Fruit fly (Drosophila melanogaster) whole organism, wandering third instar larva: ENCODE measurements around the gene Glyp.

Source experiments
- Abd-B ChIP-seq: fragments of >200 bp; optimal IDR thresholded peaks from 2 replicates; lab custom pipeline; 2017; ENCODE audit warnings: missing biosample characterization, missing genetic modification characterization
- CG32264 ChIP-seq: fragments of 200-800 bp; sonication (Bioruptor generic); optimal IDR thresholded peaks from 2 replicates; lab custom pipeline; 2016; ENCODE audit warnings: missing biosample characterization, missing genetic modification characterization
- CG9705 ChIP-seq: fragments of 200-800 bp; sonication (Bioruptor generic); optimal IDR thresholded peaks from 2 replicates; lab custom pipeline; 2018; ENCODE audit warnings: missing biosample characterization, mild to moderate bottlenecking, missing genetic modification characterization
- CrebA ChIP-seq: fragments of 200-800 bp; sonication (Bioruptor generic); optimal IDR thresholded peaks from 2 replicates; lab custom pipeline; 2016; ENCODE audit warnings: missing biosample characterization, mild to moderate bottlenecking, missing genetic modification characterization, borderline replicate concordance
- Dfd ChIP-seq: fragments of >200 bp; optimal IDR thresholded peaks from 2 replicates; lab custom pipeline; 2017; ENCODE audit warnings: missing biosample characterization, missing genetic modification characterization
- Dif ChIP-seq: fragments of 200-275, 200-300 bp; sonication (Bioruptor generic); optimal IDR thresholded peaks from 2 replicates; lab custom pipeline; 2018; ENCODE audit warnings: missing biosample characterization, missing genetic modification characterization; ENCODE audit not compliant: partially characterized antibody
- GATAd ChIP-seq: sonication (Bioruptor generic); optimal IDR thresholded peaks from 2 replicates; lab custom pipeline; 2016; ENCODE audit warnings: missing biosample characterization, missing genetic modification characterization
- HLH106 ChIP-seq: fragments of 200-800 bp; optimal IDR thresholded peaks from 3 replicates; lab custom pipeline; 2019; ENCODE audit warnings: missing biosample characterization, mild to moderate bottlenecking, missing genetic modification characterization, moderate library complexity
- Hnf4 ChIP-seq: fragments of 200-800 bp; sonication (Bioruptor generic); optimal IDR thresholded peaks from 2 replicates; lab custom pipeline; 2016; ENCODE audit warnings: missing biosample characterization, mild to moderate bottlenecking, missing genetic modification characterization
- Hr78 ChIP-seq: fragments of >200 bp; optimal IDR thresholded peaks from 2 replicates; lab custom pipeline; 2017; ENCODE audit warnings: missing biosample characterization, missing genetic modification characterization
- Hr83 ChIP-seq: fragments of 200-300 bp; sonication (Bioruptor generic); optimal IDR thresholded peaks from 2 replicates; lab custom pipeline; 2016; ENCODE audit warnings: missing biosample characterization, mild to moderate bottlenecking, missing genetic modification characterization, moderate library complexity; ENCODE audit not compliant: poor library complexity, severe bottlenecking
- Jra ChIP-seq: sonication (Bioruptor generic); optimal IDR thresholded peaks from 2 replicates; lab custom pipeline; 2016; ENCODE audit warnings: missing biosample characterization, missing genetic modification characterization
- Mio ChIP-seq: sonication (Bioruptor generic); optimal IDR thresholded peaks from 2 replicates; lab custom pipeline; 2016; ENCODE audit warnings: missing biosample characterization, missing genetic modification characterization
- Myc ChIP-seq: fragments of >200 bp; optimal IDR thresholded peaks from 2 replicates; lab custom pipeline; 2017
- N ChIP-seq: fragments of >200 bp; optimal IDR thresholded peaks from 2 replicates; lab custom pipeline; 2018; ENCODE audit warnings: missing biosample characterization, missing external identifiers, missing genetic modification characterization
- OdsH ChIP-seq: fragments of 200-800 bp; sonication (Bioruptor generic); optimal IDR thresholded peaks from 2 replicates; lab custom pipeline; 2016; ENCODE audit warnings: missing biosample characterization, mild to moderate bottlenecking, missing genetic modification characterization
- Rel ChIP-seq, 2 experiments: fragments of 200-800 bp; sonication (Bioruptor generic) in 1 of 2; optimal IDR thresholded peaks; 2 replicates in 1 of 2; 3 replicates in 1 of 2; lab custom pipeline; 2016 to 2019; ENCODE audit warnings: mild to moderate bottlenecking in 2 of 2, missing biosample characterization in 2 of 2, missing genetic modification characterization in 2 of 2, moderate library complexity in 1 of 2
- Sp1 ChIP-seq: fragments of 200-800 bp; sonication (Bioruptor generic); optimal IDR thresholded peaks from 3 replicates; lab custom pipeline; 2019; ENCODE audit warnings: missing biosample characterization, mild to moderate bottlenecking, missing genetic modification characterization, moderate library complexity
- Vsx2 ChIP-seq: fragments of 200-300, 225-300 bp; sonication (Bioruptor generic); optimal IDR thresholded peaks from 2 replicates; lab custom pipeline; 2018; ENCODE audit warnings: missing biosample characterization, missing genetic modification characterization; ENCODE audit not compliant: partially characterized antibody
- br ChIP-seq: fragments of 200-800 bp; sonication (Bioruptor generic); optimal IDR thresholded peaks from 2 replicates; lab custom pipeline; 2016; ENCODE audit warnings: missing biosample characterization, missing genetic modification characterization
- brk ChIP-seq: fragments of 200-800 bp; sonication (Bioruptor generic); optimal IDR thresholded peaks from 2 replicates; lab custom pipeline; 2016; ENCODE audit warnings: missing biosample characterization, mild to moderate bottlenecking, missing genetic modification characterization
- dl ChIP-seq, 2 experiments: fragments of 175-275, 200-275 bp in 1 of 2; fragments of 200-275 bp in 1 of 2; sonication (Bioruptor generic); optimal IDR thresholded peaks; lab custom pipeline; 2018; ENCODE audit warnings: mild to moderate bottlenecking in 2 of 2, missing biosample characterization in 2 of 2, missing genetic modification characterization in 2 of 2, moderate library complexity in 2 of 2; ENCODE audit not compliant: partially characterized antibody in 2 of 2, insufficient read depth in 1 of 2
- dmrt93B ChIP-seq: fragments of 200-800 bp; sonication (Bioruptor generic); optimal IDR thresholded peaks from 2 replicates; lab custom pipeline; 2018; ENCODE audit warnings: missing biosample characterization, mild to moderate bottlenecking, missing genetic modification characterization
- dsf ChIP-seq: sonication (Bioruptor generic); optimal IDR thresholded peaks from 2 replicates; lab custom pipeline; 2016; ENCODE audit warnings: missing biosample characterization, missing genetic modification characterization, borderline replicate concordance
- ey ChIP-seq: fragments of 200-800 bp; sonication (Bioruptor generic); optimal IDR thresholded peaks from 2 replicates; lab custom pipeline; 2016; ENCODE audit warnings: missing biosample characterization, missing genetic modification characterization
- foxo ChIP-seq, 2 experiments: fragments of 200-800 bp; sonication (Bioruptor generic); optimal IDR thresholded peaks; 2 replicates in 1 of 2; 3 replicates in 1 of 2; lab custom pipeline; 2016 to 2017; ENCODE audit warnings: missing biosample characterization in 2 of 2, missing genetic modification characterization in 2 of 2
- fru ChIP-seq: fragments of 200-800 bp; sonication (Bioruptor generic); optimal IDR thresholded peaks from 3 replicates; lab custom pipeline; 2016; ENCODE audit warnings: missing biosample characterization, mild to moderate bottlenecking, missing genetic modification characterization
- h ChIP-seq: fragments of 200-800 bp; sonication (Bioruptor generic); optimal IDR thresholded peaks from 3 replicates; lab custom pipeline; 2016; ENCODE audit warnings: missing biosample characterization, mild to moderate bottlenecking, missing genetic modification characterization
- jim ChIP-seq: fragments of 175-275, 200-325 bp; sonication (Bioruptor generic); optimal IDR thresholded peaks from 2 replicates; lab custom pipeline; 2016; ENCODE audit warnings: missing biosample characterization, mild to moderate bottlenecking, missing genetic modification characterization
- lola ChIP-seq: fragments of >200 bp; optimal IDR thresholded peaks from 2 replicates; lab custom pipeline; 2017; ENCODE audit warnings: missing biosample characterization, missing genetic modification characterization
- pan ChIP-seq: fragments of >200 bp; optimal IDR thresholded peaks from 2 replicates; lab custom pipeline; 2017
- psq ChIP-seq: fragments of 200-800 bp; sonication (Bioruptor generic); optimal IDR thresholded peaks from 3 replicates; lab custom pipeline; 2017; ENCODE audit warnings: missing biosample characterization, mild to moderate bottlenecking, missing genetic modification characterization, moderate library complexity
- rgr ChIP-seq: fragments of 200-800 bp; sonication (Bioruptor generic); optimal IDR thresholded peaks from 3 replicates; lab custom pipeline; 2016; ENCODE audit warnings: missing biosample characterization, mild to moderate bottlenecking, missing genetic modification characterization
- sage ChIP-seq: fragments of 200-800 bp; sonication (Bioruptor generic); optimal IDR thresholded peaks from 2 replicates; lab custom pipeline; 2016; ENCODE audit warnings: missing biosample characterization, mild to moderate bottlenecking, missing genetic modification characterization
- sv ChIP-seq: fragments of 200-800 bp; sonication (Bioruptor generic); optimal IDR thresholded peaks from 3 replicates; lab custom pipeline; 2016; ENCODE audit warnings: missing biosample characterization, missing genetic modification characterization
- tai ChIP-seq: sonication (Bioruptor generic); optimal IDR thresholded peaks from 2 replicates; lab custom pipeline; 2016; ENCODE audit warnings: missing biosample characterization, missing genetic modification characterization
- usp ChIP-seq: fragments of >200 bp; optimal IDR thresholded peaks from 2 replicates; lab custom pipeline; 2017; ENCODE audit warnings: missing biosample characterization, missing genetic modification characterization
- woc ChIP-seq: sonication (Bioruptor generic); optimal IDR thresholded peaks from 2 replicates; lab custom pipeline; 2016; ENCODE audit warnings: missing biosample characterization, mild to moderate bottlenecking, missing genetic modification characterization

Glyp gene

DNA sequence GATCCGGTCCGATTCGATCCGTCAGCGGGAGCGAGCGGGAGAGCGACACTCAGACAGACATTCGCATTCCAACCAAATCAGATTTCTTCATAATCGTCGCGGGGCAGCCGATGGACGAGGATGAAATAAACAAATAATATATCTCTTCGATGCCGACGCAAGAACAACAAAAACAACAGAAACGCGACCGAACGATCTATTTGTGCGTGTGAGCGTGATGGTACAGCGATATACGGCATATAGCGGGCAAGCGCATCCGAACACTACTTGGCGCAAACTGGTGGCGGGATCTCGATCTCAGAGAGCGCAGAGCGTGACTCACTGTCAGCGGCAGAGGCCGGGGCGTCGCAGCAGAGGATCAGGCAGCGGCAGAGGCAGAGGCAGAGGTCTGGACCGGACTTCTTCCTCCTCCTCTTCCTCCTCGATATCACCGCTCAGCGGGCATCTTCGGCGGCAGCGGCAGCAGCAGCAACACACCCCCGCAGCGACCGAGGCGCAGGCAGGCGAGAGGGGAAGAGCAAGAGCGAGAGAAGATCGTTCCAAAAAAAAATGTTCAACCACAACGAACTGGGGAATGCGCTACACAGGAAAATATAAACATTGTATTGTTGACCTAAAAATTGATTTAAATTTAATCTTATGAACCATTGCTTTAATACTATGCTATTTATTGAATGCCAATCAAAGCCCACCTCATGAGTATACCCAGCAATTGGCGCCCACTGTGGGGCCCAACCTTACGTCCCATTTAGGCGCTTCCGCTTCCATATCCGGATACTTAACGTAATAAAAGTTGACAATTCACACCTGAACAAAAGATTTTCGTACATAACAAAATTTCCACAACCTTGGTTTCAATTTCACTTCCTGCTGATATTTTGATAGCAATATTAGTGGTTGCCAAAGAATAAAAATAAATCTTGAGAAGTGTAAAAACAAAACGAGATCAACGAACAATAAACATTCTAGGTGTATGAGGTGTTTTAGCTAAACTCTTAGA is 30.9 kb downstream of the Glyp start (continued):
- TF ChIP-seq N (GFP tag; lab: Kevin White, UChicago): no peak
- TF ChIP-seq, all 38 proteins: peak for 23

DNA sequence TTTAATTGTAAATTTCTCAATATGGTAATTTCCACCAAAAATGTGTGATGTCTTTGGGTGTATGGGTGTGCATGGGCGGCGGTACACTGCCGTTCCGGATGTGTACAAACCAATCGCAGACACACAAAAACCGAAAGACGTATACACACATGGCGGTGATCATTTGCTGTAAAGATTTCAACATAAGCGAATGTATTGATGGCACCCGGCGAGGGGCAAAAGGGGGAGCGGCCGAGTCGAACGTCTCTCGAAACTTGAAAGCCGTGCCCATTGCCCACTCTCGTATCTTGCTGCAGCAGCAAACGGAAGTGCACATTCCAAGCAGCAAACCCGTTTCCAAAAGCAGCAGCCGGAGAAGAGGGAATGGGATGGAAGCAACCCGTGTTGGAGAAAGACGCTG is 31.7 kb downstream of the Glyp start:
- TF ChIP-seq brk (GFP tag; lab: Kevin White, UChicago): peak; percentile 53
- TF ChIP-seq Vsx2 (GFP tag; lab: Kevin White, UChicago): peak; percentile 67
- TF ChIP-seq HLH106 (tag; lab: Kevin White, UChicago): no peak
- no peak for TF ChIP-seq fru (GFP tag; lab: Kevin White, UChicago)
- TF ChIP-seq Hr83: peak; percentile 81
- peak; percentile 47 for TF ChIP-seq h (GFP tag; lab: Kevin White, UChicago)
- TF ChIP-seq Rel (GFP tag; optimal IDR thresholded peaks at IDR 0.05; lab: Kevin White, UChicago): no peak
- TF ChIP-seq Rel (tag; optimal IDR thresholded peaks at IDR 0.05; lab: Kevin White, UChicago): peak; percentile 58
- peak; percentile 26 for TF ChIP-seq psq
- peak; percentile 0 for TF ChIP-seq sage (GFP tag; lab: Kevin White, UChicago)
- TF ChIP-seq Mio (GFP tag; lab: Kevin White, UChicago): no peak
- peak; percentile 29 to 36 for TF ChIP-seq dl (GFP tag; optimal IDR thresholded peaks at IDR 0.05; lab: Kevin White, UChicago; ENCODE audit: insufficient read depth in 1 of 2, partially characterized antibody in 2 of 2)
- TF ChIP-seq Dif (GFP tag; lab: Kevin White, UChicago): peak; percentile 48
- TF ChIP-seq CG32264: no peak
- no peak for TF ChIP-seq br

DNA sequence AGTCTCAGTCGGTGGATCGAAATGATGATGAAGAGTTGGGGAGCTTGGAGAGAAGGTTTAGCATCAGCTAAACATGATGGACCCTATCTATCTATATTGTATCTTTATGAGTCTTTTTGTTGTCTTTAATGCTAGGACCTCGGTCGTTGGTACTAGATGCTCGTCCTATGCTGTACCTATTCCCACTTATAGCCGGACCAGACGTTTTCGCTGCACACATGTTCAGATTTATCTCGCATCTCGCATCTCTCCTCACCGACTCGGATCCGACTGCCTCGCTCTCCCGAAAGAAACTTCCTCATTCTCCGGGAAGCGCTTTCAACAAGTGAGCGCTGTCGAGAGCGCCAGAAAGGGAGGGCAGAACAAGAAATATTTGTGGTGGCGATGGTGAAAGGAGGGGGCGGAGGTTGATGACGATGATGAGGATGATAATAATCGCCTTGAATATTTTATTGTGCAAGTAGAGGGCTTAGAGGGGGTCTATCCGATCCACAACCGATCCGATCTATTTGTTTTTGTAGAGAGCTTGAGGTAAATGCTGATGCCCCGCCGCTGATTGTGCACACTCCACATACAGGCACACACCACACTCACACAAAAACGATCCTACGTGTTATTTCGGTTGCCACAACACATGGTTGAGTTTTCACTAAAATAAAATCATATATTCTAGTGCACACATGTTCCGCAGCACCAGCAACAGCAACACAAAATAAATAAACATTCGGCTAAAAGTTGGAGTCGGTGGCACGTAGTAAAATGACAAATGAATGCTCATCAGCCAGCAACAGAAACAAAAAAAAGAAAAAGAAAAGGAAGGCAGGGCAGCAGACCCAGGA is 32.3 kb downstream of the Glyp start:
- TF ChIP-seq CG32264 (no peak), CG9705 (no peak), sv (GFP tag; lab: Kevin White, UChicago) (no peak), N (GFP tag; lab: Kevin White, UChicago) (no peak), OdsH (GFP tag; lab: Kevin White, UChicago) (peak; percentile 63), Jra (no peak), h (GFP tag; lab: Kevin White, UChicago) (no peak), Hr78 (GFP tag; lab: Kevin White, UChicago) (no peak), Myc (lab: Kevin White, UChicago) (no peak), dmrt93B (no peak), Vsx2 (GFP tag; lab: Kevin White, UChicago) (peak; percentile 32), dsf (no peak), Dfd (no peak), Mio (GFP tag; lab: Kevin White, UChicago) (no peak), sage (GFP tag; lab: Kevin White, UChicago) (no peak), CrebA (GFP tag; lab: Kevin White, UChicago) (no peak), GATAd (no peak), HLH106 (tag; lab: Kevin White, UChicago) (no peak), br (no peak), Hr83 (no peak), dl (GFP tag; optimal IDR thresholded peaks at IDR 0.05; lab: Kevin White, UChicago; ENCODE audit: insufficient read depth in 1 of 2, partially characterized antibody in 2 of 2) (peak; percentile 52 to 79), fru (GFP tag; lab: Kevin White, UChicago) (peak; percentile 45), pan (lab: Kevin White, UChicago) (no peak), Hnf4 (GFP tag; lab: Kevin White, UChicago) (no peak), ey (GFP tag; lab: Kevin White, UChicago) (peak; percentile 20), psq (no peak), brk (GFP tag; lab: Kevin White, UChicago) (no peak), jim (GFP tag; lab: Kevin White, UChicago) (no peak), rgr (GFP tag; lab: Kevin White, UChicago) (peak; percentile 2), Abd-B (no peak), Rel (GFP tag; optimal IDR thresholded peaks at IDR 0.05; lab: Kevin White, UChicago) (no peak), Rel (tag; optimal IDR thresholded peaks at IDR 0.05; lab: Kevin White, UChicago) (no peak), foxo (GFP tag; optimal IDR thresholded peaks at IDR 0.05; lab: Kevin White, UChicago) (no peak), lola (GFP tag; lab: Kevin White, UChicago) (no peak), usp (GFP tag; lab: Kevin White, UChicago) (no peak), Dif (GFP tag; lab: Kevin White, UChicago) (peak; percentile 85), Sp1 (no peak), woc (GFP tag; lab: Kevin White, UChicago) (no peak), tai (GFP tag; lab: Kevin White, UChicago) (no peak)
- TF ChIP-seq, all 38 proteins: peak for 7
